Worm (Caenorhabditis elegans) whole organism, L1 larva: ENCODE data around the gene srx-62.

Experiments
- C04F5.9 ChIP-seq: sonication (generic microtip); optimal IDR thresholded peaks from 2 replicates; lab custom pipeline; 2016; ENCODE audit warnings: missing genetic modification characterization, missing compliant biosample characterization
- C16A3.4 ChIP-seq: fragments of 150-350 bp; optimal IDR thresholded peaks from 2 replicates; lab custom pipeline; 2014; ENCODE audit warnings: missing biosample characterization, missing genetic modification characterization
- F16B12.6 ChIP-seq: fragments of 150-350 bp; optimal IDR thresholded peaks from 2 replicates; lab custom pipeline; 2014; ENCODE audit warnings: missing biosample characterization, missing genetic modification characterization
- alr-1 ChIP-seq: fragments of 200-800 bp; sonication (Bioruptor generic); optimal IDR thresholded peaks from 2 replicates; lab custom pipeline; 2018; ENCODE audit warnings: borderline replicate concordance, mild to moderate bottlenecking, missing genetic modification characterization, missing compliant biosample characterization
- ceh-63 ChIP-seq: fragments of 200-800 bp; sonication (Bioruptor generic); optimal IDR thresholded peaks from 2 replicates; lab custom pipeline; 2018; ENCODE audit warnings: mild to moderate bottlenecking, missing genetic modification characterization, missing compliant biosample characterization
- ceh-8 ChIP-seq: fragments of 200-800 bp; sonication (Bioruptor generic); optimal IDR thresholded peaks from 2 replicates; lab custom pipeline; 2018; ENCODE audit warnings: mild to moderate bottlenecking, missing genetic modification characterization, moderate library complexity, missing compliant biosample characterization
- ceh-88 ChIP-seq: fragments of 200-800 bp; sonication (Bioruptor generic); IDR thresholded peaks from 2 replicates; pipeline ENCODE4 v1.3.6; 2022; ENCODE audit warnings: missing genetic modification characterization, missing compliant biosample characterization
- ces-1 ChIP-seq: fragments of 150-350 bp; optimal IDR thresholded peaks from 2 replicates; lab custom pipeline; 2014; ENCODE audit warnings: missing biosample characterization, missing genetic modification reagents, missing genetic modification characterization
- efl-1 ChIP-seq, 4 experiments: fragments of 150-350 bp; optimal IDR thresholded peaks in 3 of 4; peaks in 1 of 4; 1 replicate in 1 of 4; 2 replicates in 3 of 4; lab custom pipeline; 2014; ENCODE audit warnings: missing biosample characterization in 2 of 4, missing genetic modification characterization in 2 of 4, missing genetic modification reagents in 2 of 4
- efl-3 ChIP-seq: fragments of 200-800 bp; sonication (Bioruptor generic); optimal IDR thresholded peaks from 2 replicates; lab custom pipeline; 2018; ENCODE audit warnings: mild to moderate bottlenecking, missing genetic modification characterization, missing compliant biosample characterization
- elt-2 ChIP-seq: sonication (generic microtip); optimal IDR thresholded peaks from 2 replicates; lab custom pipeline; 2016; ENCODE audit warnings: missing genetic modification characterization, mild to moderate bottlenecking, inconsistent platforms, missing compliant biosample characterization, missing genetic modification reagents
- fkh-10 ChIP-seq: sonication (generic microtip); optimal IDR thresholded peaks from 2 replicates; lab custom pipeline; 2017; ENCODE audit warnings: missing biosample characterization, missing genetic modification reagents, missing genetic modification characterization
- fkh-4 ChIP-seq: sonication (generic microtip); optimal IDR thresholded peaks from 2 replicates; lab custom pipeline; 2016; ENCODE audit warnings: missing compliant biosample characterization, missing genetic modification characterization, borderline replicate concordance
- hlh-17 ChIP-seq: fragments of 200-800 bp; sonication (Bioruptor generic); optimal IDR thresholded peaks from 2 replicates; lab custom pipeline; 2018; ENCODE audit warnings: missing genetic modification characterization, mild to moderate bottlenecking, missing compliant biosample characterization, moderate library complexity, borderline replicate concordance
- lin-13 ChIP-seq: fragments of 150-350 bp; optimal IDR thresholded peaks from 2 replicates; lab custom pipeline; 2014; ENCODE audit warnings: missing biosample characterization, missing genetic modification reagents, missing genetic modification characterization
- lin-15B ChIP-seq: fragments of 150-350 bp; sonication (generic microtip); optimal IDR thresholded peaks from 3 replicates; lab custom pipeline; 2014; ENCODE audit warnings: missing biosample characterization, missing genetic modification characterization
- lin-35 ChIP-seq, 2 experiments: fragments of 150-350 bp; optimal IDR thresholded peaks; 2 replicates each; lab custom pipeline; 2014; ENCODE audit warnings: missing biosample characterization in 2 of 2, missing genetic modification characterization in 2 of 2, missing genetic modification reagents in 2 of 2
- lin-39 ChIP-seq: fragments of 150-350 bp; optimal IDR thresholded peaks from 2 replicates; lab custom pipeline; 2014; ENCODE audit warnings: missing biosample characterization, missing genetic modification reagents, missing genetic modification characterization
- mdl-1 ChIP-seq, 2 experiments: fragments of 150-350 bp; optimal IDR thresholded peaks; 2 replicates each; lab custom pipeline; 2014 to 2017; ENCODE audit warnings: missing biosample characterization in 2 of 2, missing genetic modification characterization in 2 of 2, inconsistent platforms in 1 of 2
- mef-2 ChIP-seq: fragments of 150-350 bp; optimal IDR thresholded peaks from 2 replicates; lab custom pipeline; 2014; ENCODE audit warnings: missing biosample characterization, missing genetic modification characterization
- mep-1 ChIP-seq: fragments of 150-350 bp; optimal IDR thresholded peaks from 2 replicates; lab custom pipeline; 2014; ENCODE audit warnings: missing biosample characterization, missing genetic modification characterization
- nhr-12 ChIP-seq: sonication (generic microtip); optimal IDR thresholded peaks from 2 replicates; lab custom pipeline; 2017; ENCODE audit warnings: missing biosample characterization, missing genetic modification characterization
- nhr-20 ChIP-seq: sonication (generic microtip); optimal IDR thresholded peaks from 2 replicates; lab custom pipeline; 2016; ENCODE audit warnings: mild to moderate bottlenecking, missing genetic modification characterization, missing compliant biosample characterization
- nhr-237 ChIP-seq: fragments of 150-350 bp; optimal IDR thresholded peaks from 2 replicates; lab custom pipeline; 2014; ENCODE audit warnings: missing biosample characterization, missing genetic modification characterization
- nhr-71 ChIP-seq: sonication (generic microtip); optimal IDR thresholded peaks from 2 replicates; lab custom pipeline; 2016; ENCODE audit warnings: mild to moderate bottlenecking, missing genetic modification characterization, moderate library complexity, missing compliant biosample characterization
- nhr-85 ChIP-seq: sonication (generic microtip); peaks from one replicate; lab custom pipeline; 2016; ENCODE audit warnings: missing genetic modification characterization, inconsistent platforms, missing compliant biosample characterization
- pqm-1 ChIP-seq: sonication (generic microtip); optimal IDR thresholded peaks from 3 replicates; lab custom pipeline; 2017; ENCODE audit warnings: missing biosample characterization, missing genetic modification characterization
- skn-1 ChIP-seq: fragments of 150-350 bp; optimal IDR thresholded peaks from 2 replicates; lab custom pipeline; 2014; ENCODE audit warnings: missing biosample characterization, missing genetic modification characterization
- sox-4 ChIP-seq: sonication (generic microtip); optimal IDR thresholded peaks from 2 replicates; lab custom pipeline; 2016; ENCODE audit warnings: missing genetic modification characterization, missing compliant biosample characterization
- sup-37 ChIP-seq: fragments of 200-800 bp; sonication (Bioruptor generic); optimal IDR thresholded peaks from 2 replicates; lab custom pipeline; 2018; ENCODE audit warnings: mild to moderate bottlenecking, missing genetic modification characterization, missing compliant biosample characterization
- swsn-7 ChIP-seq: sonication (generic microtip); optimal IDR thresholded peaks from 2 replicates; lab custom pipeline; 2016; ENCODE audit warnings: missing genetic modification characterization, missing compliant biosample characterization
- unc-30 ChIP-seq: sonication (generic microtip); optimal IDR thresholded peaks from 2 replicates; lab custom pipeline; 2017; ENCODE audit warnings: missing biosample characterization, missing genetic modification characterization
- xbp-1 ChIP-seq: sonication (generic microtip); optimal IDR thresholded peaks from 2 replicates; lab custom pipeline; 2016; ENCODE audit warnings: missing genetic modification characterization, missing compliant biosample characterization
- zag-1 ChIP-seq: fragments of 150-350 bp; optimal IDR thresholded peaks from 2 replicates; lab custom pipeline; 2014; ENCODE audit warnings: missing biosample characterization, missing genetic modification characterization
- ztf-11 ChIP-seq, 2 experiments: sonication (generic microtip); optimal IDR thresholded peaks; 2 replicates each; lab custom pipeline; 2016 to 2017; ENCODE audit warnings: missing genetic modification characterization in 2 of 2, missing biosample characterization in 1 of 2, missing compliant biosample characterization in 1 of 2
- ztf-4 ChIP-seq: fragments of 150-350 bp; optimal IDR thresholded peaks from 2 replicates; lab custom pipeline; 2014; ENCODE audit warnings: missing biosample characterization, missing genetic modification characterization

Gene srx-62

ce11 chrV:3979053-3979452 is 16.7 kb downstream of the srx-62 start, which contains the start of gene nlp-34:
Gene nlp-34 (minus strand): TSS chrV:3979134.
- TF ChIP-seq ces-1 (GFP tag; lab: Kevin White, UChicago) (no peak), nhr-85 (tag; lab: Kevin White, UChicago) (peak; percentile 73)
- TF ChIP-seq, all 84 proteins: peak for 1

- no peak for TF ChIP-seq nhr-237 (tag; lab: Kevin White, UChicago)
- no peak for TF ChIP-seq efl-1 (optimal IDR thresholded peaks at IDR 0.05; lab: Kevin White, UChicago)
- no peak for TF ChIP-seq efl-1 (GFP tag; optimal IDR thresholded peaks at IDR 0.05 in 1 of 2; lab: Kevin White, UChicago)
- no peak for TF ChIP-seq unc-30 (tag; lab: Kevin White, UChicago)
- no peak for TF ChIP-seq lin-13 (GFP tag; lab: Kevin White, UChicago)
- TF ChIP-seq ztf-11 (tag; optimal IDR thresholded peaks at IDR 0.05; lab: Kevin White, UChicago): no peak
- no peak for TF ChIP-seq nhr-71
- no peak for TF ChIP-seq xbp-1 (tag; lab: Kevin White, UChicago)
- TF ChIP-seq efl-3 (GFP tag; lab: Kevin White, UChicago): no peak
- TF ChIP-seq C16A3.4: no peak
- no peak for TF ChIP-seq ztf-4
- no peak for TF ChIP-seq lin-15B (tag; lab: Kevin White, UChicago)
- TF ChIP-seq ceh-88 (GFP tag; lab: Robert Waterston, UW): no peak
- TF ChIP-seq mep-1 (tag; lab: Kevin White, UChicago): no peak
- TF ChIP-seq C04F5.9 (tag; lab: Kevin White, UChicago): no peak
- no peak for TF ChIP-seq mdl-1 (tag; optimal IDR thresholded peaks at IDR 0.05; lab: Kevin White, UChicago)
- TF ChIP-seq elt-2 (tag; lab: Kevin White, UChicago): no peak
- no peak for TF ChIP-seq mef-2 (tag; lab: Kevin White, UChicago)
- no peak for TF ChIP-seq nhr-20 (tag; lab: Kevin White, UChicago)
- TF ChIP-seq ceh-63 (GFP tag; lab: Kevin White, UChicago): no peak
- TF ChIP-seq, all 84 proteins: peak for 0
These were observed 18.8 kb downstream of the srx-62 start, which contains the start of gene str-83 for ce11 chrV:3976964-3977363. Gene str-83 (plus strand): TSS chrV:3977264.

ce11 chrV:3974361-3974760 is 21.4 kb downstream of the srx-62 start, which contains the start of gene str-82:
Gene str-82 (plus strand): TSS chrV:3974661.
- no peak for TF ChIP-seq skn-1 (tag; lab: Kevin White, UChicago)
- TF ChIP-seq lin-39 (tag; lab: Kevin White, UChicago): no peak
- no peak for TF ChIP-seq efl-1 (optimal IDR thresholded peaks at IDR 0.05; lab: Kevin White, UChicago)
- no peak for TF ChIP-seq efl-1 (GFP tag; optimal IDR thresholded peaks at IDR 0.05 in 1 of 2; lab: Kevin White, UChicago)
- TF ChIP-seq sox-4 (tag; lab: Kevin White, UChicago): no peak
- no peak for TF ChIP-seq mef-2 (tag; lab: Kevin White, UChicago)
- no peak for TF ChIP-seq lin-35 (GFP tag; optimal IDR thresholded peaks at IDR 0.05; lab: Kevin White, UChicago)
- TF ChIP-seq zag-1 (tag; lab: Kevin White, UChicago): no peak
- TF ChIP-seq ceh-88 (GFP tag; lab: Robert Waterston, UW): no peak
- TF ChIP-seq alr-1 (tag; lab: Kevin White, UChicago): no peak
- no peak for TF ChIP-seq fkh-4
- no peak for TF ChIP-seq hlh-17 (GFP tag; lab: Kevin White, UChicago)
- TF ChIP-seq F16B12.6: no peak
- TF ChIP-seq fkh-10 (GFP tag; lab: Kevin White, UChicago): no peak
- TF ChIP-seq sup-37 (GFP tag; lab: Kevin White, UChicago): no peak
- TF ChIP-seq mdl-1 (tag; optimal IDR thresholded peaks at IDR 0.05; lab: Kevin White, UChicago): no peak
- no peak for TF ChIP-seq swsn-7
- no peak for TF ChIP-seq pqm-1 (tag; lab: Kevin White, UChicago)
- TF ChIP-seq, all 84 proteins: peak for 0

DNA sequence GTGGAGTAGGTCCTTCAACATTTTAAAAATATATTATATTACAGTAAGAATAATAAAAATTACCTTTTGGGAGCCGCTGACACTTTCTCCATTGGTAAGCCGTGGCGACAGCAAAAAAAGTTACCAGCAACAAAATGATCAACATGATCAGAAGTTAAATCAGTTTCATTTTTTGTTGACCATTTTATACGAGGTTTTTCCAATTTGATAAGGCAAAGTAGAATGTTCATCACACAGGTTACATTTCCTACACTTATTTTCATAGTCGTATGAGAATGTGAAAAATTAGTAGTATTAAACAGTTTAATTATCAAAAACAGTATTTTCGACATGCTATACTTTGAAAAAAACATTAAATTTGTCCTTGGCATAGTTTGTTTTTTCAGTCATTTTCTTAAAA is 22.9 kb downstream of the srx-62 start, which contains the start of gene cyp-34A10:
cyp-34A10 (minus strand) TSS at position 146 of the 400 bp plus-strand sequence.
- TF ChIP-seq hlh-17 (GFP tag; lab: Kevin White, UChicago) (no peak), F16B12.6 (no peak), ces-1 (GFP tag; lab: Kevin White, UChicago) (no peak), nhr-12 (no peak), ceh-8 (GFP tag; lab: Kevin White, UChicago) (no peak)
- TF ChIP-seq, all 84 proteins: peak for 0
